Fruit fly (Drosophila melanogaster) whole organism, embryonic: ENCODE results near the gene CG14650.

Source experiments
- BEAF-32 ChIP-seq: fragments of 200-800 bp; sonication (Bioruptor generic); optimal IDR thresholded peaks from 3 replicates; lab custom pipeline; 2017; ENCODE audit warnings: missing biosample characterization, missing genetic modification characterization, mild to moderate bottlenecking, moderate library complexity, missing genetic modification reagents
- CG10274 ChIP-seq: fragments of 200-800 bp; sonication (Bioruptor generic); optimal IDR thresholded peaks from 3 replicates; lab custom pipeline; 2017; ENCODE audit warnings: missing biosample characterization, mild to moderate bottlenecking, missing genetic modification characterization
- CG15269 ChIP-seq: fragments of 200-800 bp; sonication (Bioruptor generic); optimal IDR thresholded peaks from 2 replicates; lab custom pipeline; 2018; ENCODE audit warnings: missing biosample characterization, mild to moderate bottlenecking, missing genetic modification characterization, moderate library complexity
- CG16813 ChIP-seq: fragments of 200-800 bp; sonication (Bioruptor generic); IDR thresholded peaks from 3 replicates; pipeline ENCODE4 v1.3.6; 2022; ENCODE audit warnings: missing biosample characterization, missing genetic modification characterization; ENCODE audit not compliant: partially characterized antibody
- CG18476 ChIP-seq: fragments of 200-800 bp; sonication (Bioruptor generic); optimal IDR thresholded peaks from 2 replicates; lab custom pipeline; 2016; ENCODE audit warnings: missing biosample characterization, mild to moderate bottlenecking, missing genetic modification characterization
- CG18764 ChIP-seq: fragments of 200-800 bp; sonication (Bioruptor generic); optimal IDR thresholded peaks from 3 replicates; lab custom pipeline; 2016; ENCODE audit warnings: missing biosample characterization, missing genetic modification characterization
- CG2678 ChIP-seq: fragments of 200-800 bp; sonication (Bioruptor generic); optimal IDR thresholded peaks from 3 replicates; lab custom pipeline; 2019; ENCODE audit warnings: missing biosample characterization, mild to moderate bottlenecking, missing genetic modification characterization, moderate library complexity
- CG2712 ChIP-seq: fragments of 200-800 bp; optimal IDR thresholded peaks from 3 replicates; lab custom pipeline; 2019; ENCODE audit warnings: missing biosample characterization, mild to moderate bottlenecking, missing genetic modification characterization, moderate library complexity
- CG30403 ChIP-seq: fragments of 200-800 bp; sonication (Bioruptor generic); optimal IDR thresholded peaks from 3 replicates; lab custom pipeline; 2016; ENCODE audit warnings: missing biosample characterization, missing genetic modification characterization
- CG3726 ChIP-seq: fragments of 200-800 bp; sonication (Bioruptor generic); IDR thresholded peaks from 3 replicates; pipeline ENCODE4, ENCODE4 v1.3.6; 2022; ENCODE audit warnings: missing biosample characterization, missing genetic modification characterization
- CG42726 ChIP-seq: fragments of 200-800 bp; sonication (Bioruptor generic); IDR thresholded peaks from 2 replicates; pipeline ENCODE4 v1.3.6; 2022; ENCODE audit warnings: missing biosample characterization, missing genetic modification characterization; ENCODE audit not compliant: partially characterized antibody
- CG43689 ChIP-seq: fragments of 200-800 bp; sonication (Bioruptor generic); IDR thresholded peaks from 2 replicates; pipeline ENCODE4 v1.3.6; 2022; ENCODE audit warnings: missing biosample characterization, missing genetic modification characterization
- CG4404 ChIP-seq: fragments of 200-800 bp; sonication (Bioruptor generic); IDR thresholded peaks from 2 replicates; pipeline ENCODE4 v1.3.6; 2022; ENCODE audit warnings: missing biosample characterization, missing genetic modification characterization
- CG5245 ChIP-seq: fragments of 200-800 bp; sonication (Bioruptor generic); optimal IDR thresholded peaks from 3 replicates; lab custom pipeline; 2016; ENCODE audit warnings: missing biosample characterization, missing genetic modification characterization
- CG6654 ChIP-seq: fragments of 200-800 bp; sonication (Bioruptor generic); optimal IDR thresholded peaks from 2 replicates; lab custom pipeline; 2017; ENCODE audit warnings: missing biosample characterization, mild to moderate bottlenecking, missing genetic modification characterization
- CG7271 ChIP-seq: fragments of 200-800 bp; sonication (Bioruptor generic); optimal IDR thresholded peaks from 2 replicates; lab custom pipeline; 2018; ENCODE audit warnings: missing biosample characterization, mild to moderate bottlenecking, missing genetic modification characterization, moderate library complexity
- CG7963 ChIP-seq: fragments of 200-800 bp; sonication (Bioruptor generic); IDR thresholded peaks from 3 replicates; pipeline ENCODE4 v1.3.6; 2022; ENCODE audit warnings: missing biosample characterization, missing genetic modification characterization; ENCODE audit not compliant: partially characterized antibody
- CG8359 ChIP-seq: fragments of 200-800 bp; sonication (Bioruptor generic); optimal IDR thresholded peaks from 2 replicates; lab custom pipeline; 2017; ENCODE audit warnings: missing biosample characterization, mild to moderate bottlenecking, missing genetic modification characterization, borderline replicate concordance
- Chrac-16 ChIP-seq: fragments of 200-800 bp; sonication (Bioruptor generic); optimal IDR thresholded peaks from 3 replicates; lab custom pipeline; 2016; ENCODE audit warnings: missing biosample characterization, missing genetic modification characterization
- D19A ChIP-seq: fragments of 200-800 bp; optimal IDR thresholded peaks from 3 replicates; lab custom pipeline; 2019; ENCODE audit warnings: missing biosample characterization, mild to moderate bottlenecking, missing genetic modification characterization, moderate library complexity
- Deaf1 ChIP-seq: fragments of 200-800 bp; optimal IDR thresholded peaks from 3 replicates; lab custom pipeline; 2019; ENCODE audit warnings: missing biosample characterization, mild to moderate bottlenecking, missing genetic modification characterization, moderate library complexity
- E2f1 ChIP-seq: fragments of 200-800 bp; sonication (Bioruptor generic); IDR thresholded peaks from 2 replicates; pipeline ENCODE4 v1.3.6; 2022; ENCODE audit warnings: missing biosample characterization, missing genetic modification characterization
- MTF-1 ChIP-seq: fragments of 200-800 bp; sonication (Bioruptor generic); optimal IDR thresholded peaks from 2 replicates; lab custom pipeline; 2018; ENCODE audit warnings: missing biosample characterization, mild to moderate bottlenecking, missing genetic modification characterization, borderline replicate concordance
- Mad ChIP-seq: fragments of 200-800 bp; sonication (Bioruptor generic); optimal IDR thresholded peaks from 2 replicates; lab custom pipeline; 2016; ENCODE audit warnings: missing biosample characterization, missing genetic modification characterization
- Med ChIP-seq: fragments of 200-800 bp; sonication (Bioruptor generic); peaks from one replicate; lab custom pipeline; 2016; ENCODE audit warnings: missing biosample characterization, missing genetic modification characterization, mild to moderate bottlenecking, inconsistent platforms, moderate library complexity
- Neu2 ChIP-seq: fragments of 200-800 bp; sonication (Bioruptor generic); optimal IDR thresholded peaks from 3 replicates; lab custom pipeline; 2016; ENCODE audit warnings: missing biosample characterization, missing genetic modification characterization, borderline replicate concordance
- NfI ChIP-seq: fragments of 200-800 bp; sonication (Bioruptor generic); optimal IDR thresholded peaks from 3 replicates; lab custom pipeline; 2018; ENCODE audit warnings: missing biosample characterization, mild to moderate bottlenecking, missing genetic modification characterization, moderate library complexity
- Oaz ChIP-seq: fragments of 200-800 bp; sonication (Bioruptor generic); IDR thresholded peaks from 2 replicates; pipeline ENCODE4 v1.3.6; 2022; ENCODE audit warnings: missing biosample characterization, missing genetic modification characterization
- Optix ChIP-seq: fragments of 200-800 bp; sonication (Bioruptor generic); IDR thresholded peaks from 3 replicates; pipeline ENCODE4 v1.3.6; 2022; ENCODE audit warnings: missing biosample characterization, missing genetic modification characterization
- Sin3A ChIP-seq: fragments of >200 bp; optimal IDR thresholded peaks from 2 replicates; lab custom pipeline; 2018
- Sry-δ ChIP-seq: fragments of 200-800 bp; sonication (Bioruptor generic); optimal IDR thresholded peaks from 2 replicates; lab custom pipeline; 2016; ENCODE audit warnings: missing biosample characterization, missing genetic modification characterization
- Stat92E ChIP-seq, 3 experiments: fragments of >200 bp in 2 of 3; fragments of 200-800 bp in 1 of 3; sonication (Bioruptor generic) in 1 of 3; optimal IDR thresholded peaks; 2 replicates each; lab custom pipeline; 2017 to 2019; ENCODE audit warnings: missing biosample characterization in 3 of 3, missing genetic modification characterization in 3 of 3, mild to moderate bottlenecking in 1 of 3, moderate library complexity in 1 of 3
- ab ChIP-seq: fragments of 200-800 bp; sonication (Bioruptor generic); optimal IDR thresholded peaks from 2 replicates; lab custom pipeline; 2016; ENCODE audit warnings: missing biosample characterization, missing genetic modification characterization
- ap ChIP-seq: fragments of 200-800 bp; sonication (Bioruptor generic); IDR thresholded peaks from 2 replicates; pipeline ENCODE4 v1.3.6; 2022; ENCODE audit warnings: missing biosample characterization, missing genetic modification characterization
- corto ChIP-seq: fragments of 200-800 bp; sonication (Bioruptor generic); optimal IDR thresholded peaks from 2 replicates; lab custom pipeline; 2016; ENCODE audit warnings: missing biosample characterization, mild to moderate bottlenecking, missing genetic modification characterization, moderate library complexity
- danr ChIP-seq: fragments of 200-800 bp; sonication (Bioruptor generic); IDR thresholded peaks from 2 replicates; pipeline ENCODE4 v1.3.6; 2022; ENCODE audit warnings: missing biosample characterization, missing genetic modification characterization
- dmrt99B ChIP-seq: fragments of 200-800 bp; sonication (Bioruptor generic); optimal IDR thresholded peaks from 2 replicates; lab custom pipeline; 2018; ENCODE audit warnings: missing biosample characterization, mild to moderate bottlenecking, missing genetic modification characterization, moderate library complexity
- gcm2 ChIP-seq: fragments of 200-800 bp; sonication (Bioruptor generic); optimal IDR thresholded peaks from 2 replicates; lab custom pipeline; 2016; ENCODE audit warnings: missing biosample characterization, missing genetic modification characterization
- gsb ChIP-seq: fragments of 200-800 bp; sonication (Bioruptor generic); IDR thresholded peaks from 2 replicates; pipeline ENCODE4 v1.3.6; 2022; ENCODE audit warnings: missing biosample characterization, missing genetic modification characterization
- gsb-n ChIP-seq: fragments of 200-800 bp; sonication (Bioruptor generic); optimal IDR thresholded peaks from 3 replicates; lab custom pipeline; 2018; ENCODE audit warnings: missing biosample characterization, mild to moderate bottlenecking, missing genetic modification characterization
- inv ChIP-seq: fragments of 200-800 bp; sonication (Bioruptor generic); IDR thresholded peaks from 2 replicates; pipeline ENCODE4 v1.3.6; 2022; ENCODE audit warnings: missing biosample characterization, missing genetic modification characterization; ENCODE audit not compliant: partially characterized antibody
- lmd ChIP-seq: fragments of 200-800 bp; sonication (Bioruptor generic); IDR thresholded peaks from 2 replicates; pipeline ENCODE4 v1.3.6; 2022; ENCODE audit warnings: missing biosample characterization, missing genetic modification characterization
- nau ChIP-seq: fragments of 200-800 bp; sonication (Bioruptor generic); optimal IDR thresholded peaks from 3 replicates; lab custom pipeline; 2017; ENCODE audit warnings: missing biosample characterization, mild to moderate bottlenecking, missing genetic modification characterization, missing genetic modification reagents
- nerfin-2 ChIP-seq: fragments of 200-800 bp; sonication (Bioruptor generic); IDR thresholded peaks from 2 replicates; pipeline ENCODE4 v1.3.6; 2022; ENCODE audit warnings: missing biosample characterization, missing genetic modification characterization; ENCODE audit not compliant: partially characterized antibody
- pb ChIP-seq: fragments of 200-800 bp; sonication (Bioruptor generic); optimal IDR thresholded peaks from 3 replicates; lab custom pipeline; 2016; ENCODE audit warnings: missing biosample characterization, missing genetic modification characterization
- peb ChIP-seq: fragments of 200-800 bp; sonication (Bioruptor generic); IDR thresholded peaks from 2 replicates; pipeline ENCODE4 v1.3.6; 2022; ENCODE audit warnings: missing biosample characterization, missing genetic modification characterization
- sens ChIP-seq: fragments of 200-800 bp; sonication (Bioruptor generic); peaks from one replicate; lab custom pipeline; 2016; ENCODE audit warnings: missing biosample characterization, missing genetic modification characterization
- slou ChIP-seq: fragments of 200-800 bp; sonication (Bioruptor generic); optimal IDR thresholded peaks from 3 replicates; lab custom pipeline; 2016; ENCODE audit warnings: missing biosample characterization, missing genetic modification characterization
- z ChIP-seq: fragments of 200-800 bp; sonication (Bioruptor generic); IDR thresholded peaks from 3 replicates; pipeline ENCODE4 v1.3.6; 2022; ENCODE audit warnings: missing biosample characterization, missing genetic modification characterization

The CG14650 gene

dm6 chr3R:4433441-4434077 lies 3.6 kb upstream of the CG14650 start, which contains the start of the genes eIF3a and CG1074 (continued):
- TF ChIP-seq CG18476 (GFP tag; lab: Kevin White, UChicago) (peak; percentile 7), Stat92E (GFP tag; optimal IDR thresholded peaks at IDR 0.05; lab: Kevin White, UChicago) (peak in 1 of 3 experiments; percentile 56), CG30403 (GFP tag; lab: Kevin White, UChicago) (peak; percentile 52), CG4404 (GFP tag; lab: Robert Waterston, UW) (peak; percentile 26; the same call in 1 of the 2 replicates), nau (GFP tag; lab: Kevin White, UChicago) (no peak), Mad (peak; percentile 73), CG2712 (peak; percentile 69), dmrt99B (tag; lab: Kevin White, UChicago) (no peak), Optix (GFP tag; lab: Robert Waterston, UW) (peak; percentile 60; the same call in 2 of the 3 replicates), Chrac-16 (GFP tag; lab: Kevin White, UChicago) (peak; percentile 27), Deaf1 (peak; percentile 71), CG7963 (GFP tag; lab: Robert Waterston, UW) (peak; percentile 98), CG15269 (tag; lab: Kevin White, UChicago) (no peak), CG7271 (peak; percentile 78), lmd (GFP tag; lab: Robert Waterston, UW) (peak; percentile 50; the same call in 1 of the 2 replicates), CG6654 (GFP tag; lab: Kevin White, UChicago) (no peak), CG16813 (GFP tag; lab: Robert Waterston, UW) (peak; percentile 97), ab (no peak), MTF-1 (GFP tag; lab: Kevin White, UChicago) (peak; percentile 55), E2f1 (GFP tag; lab: Robert Waterston, UW) (peak; percentile 49; the same call in 1 of the 2 replicates), CG43689 (GFP tag; lab: Robert Waterston, UW) (no peak), danr (GFP tag; lab: Robert Waterston, UW) (no peak), sens (peak; percentile 96), corto (no peak), gsb-n (tag; lab: Kevin White, UChicago) (no peak), CG2678 (tag; lab: Kevin White, UChicago) (no peak), inv (peak; percentile 96), CG5245 (peak; percentile 35), pb (GFP tag; lab: Kevin White, UChicago) (peak; percentile 56), gcm2 (peak; percentile 51), Med (GFP tag; lab: Kevin White, UChicago) (peak; percentile 97), peb (no peak), BEAF-32 (GFP tag; lab: Kevin White, UChicago) (peak; percentile 99), nerfin-2 (GFP tag; lab: Robert Waterston, UW) (peak; percentile 94), Sry-δ (GFP tag; lab: Kevin White, UChicago) (peak; percentile 91), NfI (GFP tag; lab: Kevin White, UChicago) (peak; percentile 77), Neu2 (GFP tag; lab: Kevin White, UChicago) (peak; percentile 62), D19A (no peak), z (GFP tag; lab: Robert Waterston, UW) (no peak), Oaz (GFP tag; lab: Robert Waterston, UW) (peak; percentile 37; the same call in 1 of the 2 replicates), CG42726 (GFP tag; lab: Robert Waterston, UW) (peak; percentile 98), CG8359 (GFP tag; lab: Kevin White, UChicago) (no peak), CG3726 (GFP tag; lab: Robert Waterston, UW) (no peak), slou (GFP tag; lab: Kevin White, UChicago) (peak; percentile 6), ap (GFP tag; lab: Robert Waterston, UW) (no peak), CG10274 (GFP tag; lab: Kevin White, UChicago) (peak; percentile 39), Sin3A (lab: Kevin White, UChicago) (peak; percentile 86), CG18764 (GFP tag; lab: Kevin White, UChicago) (peak; percentile 31), gsb (GFP tag; lab: Robert Waterston, UW) (peak; percentile 44)
